Fruit fly (Drosophila melanogaster): Measurements from ENCODE around the gene Gr2a.

Gene Gr2a

dm6 chrX:1410312-1410711 is 41.9 kb upstream of the Gr2a start:
- TF ChIP-seq Hr4 (GFP tag; optimal IDR thresholded peaks at IDR 0.05) = no peak
- TF ChIP-seq CG10669 (GFP tag; optimal IDR thresholded peaks at IDR 0.05) = no peak
- TF ChIP-seq Hr39 (GFP tag; optimal IDR thresholded peaks at IDR 0.05) = no peak
- no peak for TF ChIP-seq CG16779 (tag; optimal IDR thresholded peaks at IDR 0.05)
- TF ChIP-seq Eip78C (GFP tag) = peak; percentile 21

- TF ChIP-seq Eip78C (GFP tag) (peak; percentile 75), Blimp-1 (GFP tag; optimal IDR thresholded peaks at IDR 0.05) (peak; percentile 70), CG3919 (GFP tag; optimal IDR thresholded peaks at IDR 0.05) (peak; percentile 53), cyc (GFP tag; optimal IDR thresholded peaks at IDR 0.05) (peak; percentile 47), dsx (GFP tag; optimal IDR thresholded peaks at IDR 0.05; ENCODE audit: poor library complexity, severe bottlenecking) (no peak), CG32006 (GFP tag; optimal IDR thresholded peaks at IDR 0.05) (peak; percentile 22), CG34406 (GFP tag; optimal IDR thresholded peaks at IDR 0.05) (peak; percentile 1), CG8319 (GFP tag; optimal IDR thresholded peaks at IDR 0.05) (no peak), CG4318 (GFP tag; optimal IDR thresholded peaks at IDR 0.05) (no peak), achi (GFP tag; optimal IDR thresholded peaks at IDR 0.05) (peak; percentile 35), CG1621 (tag; optimal IDR thresholded peaks at IDR 0.05) (no peak), CG9139 (GFP tag; optimal IDR thresholded peaks at IDR 0.05) (peak; percentile 23), CG11762 (GFP tag; optimal IDR thresholded peaks at IDR 0.05; ENCODE audit: insufficient read depth) (no peak), eg (GFP tag; IDR thresholded peaks at IDR 0.05) (peak; percentile 10; the same call in 1 of the 3 replicates), fd59A (GFP tag; optimal IDR thresholded peaks at IDR 0.05) (no peak), CG10631 (GFP tag; optimal IDR thresholded peaks at IDR 0.05) (no peak), svp (GFP tag) (peak; percentile 76), CG6276 (GFP tag; optimal IDR thresholded peaks at IDR 0.05) (no peak), fd85E (GFP tag; optimal IDR thresholded peaks at IDR 0.05) (no peak), topi (GFP tag; optimal IDR thresholded peaks at IDR 0.05) (peak; percentile 56), Smox (GFP tag; optimal IDR thresholded peaks at IDR 0.05) (peak; percentile 23), dac (GFP tag; optimal IDR thresholded peaks at IDR 0.05) (no peak), CG8632 (GFP tag; optimal IDR thresholded peaks at IDR 0.05) (no peak), Ets96B (tag; optimal IDR thresholded peaks at IDR 0.05) (peak; percentile 27), Hr39 (GFP tag; optimal IDR thresholded peaks at IDR 0.05) (peak; percentile 21), CG16779 (tag; optimal IDR thresholded peaks at IDR 0.05) (no peak), salr (GFP tag; optimal IDR thresholded peaks at IDR 0.05) (no peak), Sox102F (GFP tag; optimal IDR thresholded peaks at IDR 0.05) (no peak), Hr4 (GFP tag; optimal IDR thresholded peaks at IDR 0.05) (no peak), Eip93F (GFP tag; optimal IDR thresholded peaks at IDR 0.05) (no peak), lz (GFP tag; optimal IDR thresholded peaks at IDR 0.05) (peak; percentile 10), Met (GFP tag; optimal IDR thresholded peaks at IDR 0.05) (peak; percentile 33), Hr38 (GFP tag; optimal IDR thresholded peaks at IDR 0.05) (no peak), OdsH (GFP tag; optimal IDR thresholded peaks at IDR 0.05) (peak; percentile 24), acj6 (GFP tag; optimal IDR thresholded peaks at IDR 0.05) (peak; percentile 37), ss (GFP tag; optimal IDR thresholded peaks at IDR 0.05) (peak; percentile 16 to 17), Ets21C (GFP tag; optimal IDR thresholded peaks at IDR 0.05) (no peak), Lpt (GFP tag; optimal IDR thresholded peaks at IDR 0.05) (no peak), spab (GFP tag; optimal IDR thresholded peaks at IDR 0.05) (no peak), Eip75B (GFP tag; optimal IDR thresholded peaks at IDR 0.05) (peak; percentile 27), CG11294 (GFP tag; IDR thresholded peaks at IDR 0.05) (no peak), CG10669 (GFP tag; optimal IDR thresholded peaks at IDR 0.05) (peak; percentile 55), CG6792 (GFP tag; optimal IDR thresholded peaks at IDR 0.05) (peak; percentile 38), esn (GFP tag; optimal IDR thresholded peaks at IDR 0.05) (peak; percentile 37), CG3032 (tag; optimal IDR thresholded peaks at IDR 0.05) (peak; percentile 1), CG6808 (GFP tag; optimal IDR thresholded peaks at IDR 0.05) (peak; percentile 45), CG6163 (GFP tag; IDR thresholded peaks at IDR 0.05) (peak; percentile 36; the same call in 1 of the 3 replicates), Sox14 (GFP tag; optimal IDR thresholded peaks at IDR 0.05) (peak; percentile 9)
Measured at dm6 chrX:1411225-1411932, 40.9 kb upstream of the Gr2a start.

Measured in whole organism, prepupa.